Worm (Caenorhabditis elegans) whole organism, L1 larva: Measurements from ENCODE around the gene C02F4.4.

Experiments used
- F16B12.6 ChIP-seq: fragments of 150-350 bp; optimal IDR thresholded peaks from 2 replicates; lab custom pipeline; 2014; ENCODE audit warnings: missing biosample characterization, missing genetic modification characterization
- Y116A8C.19 ChIP-seq: sonication (generic microtip); optimal IDR thresholded peaks from 2 replicates; lab custom pipeline; 2016; ENCODE audit warnings: missing compliant biosample characterization, missing genetic modification characterization, borderline replicate concordance
- aha-1 ChIP-seq: fragments of 150-350 bp; optimal IDR thresholded peaks from 2 replicates; lab custom pipeline; 2014; ENCODE audit warnings: missing biosample characterization, missing genetic modification characterization
- ama-1 ChIP-seq: fragments of 150-350 bp; optimal IDR thresholded peaks from 2 replicates; lab custom pipeline; 2014
- blmp-1 ChIP-seq: fragments of 150-350 bp; optimal IDR thresholded peaks from 2 replicates; lab custom pipeline; 2014; ENCODE audit warnings: missing biosample characterization, missing genetic modification characterization
- ceh-63 ChIP-seq: fragments of 200-800 bp; sonication (Bioruptor generic); optimal IDR thresholded peaks from 2 replicates; lab custom pipeline; 2018; ENCODE audit warnings: mild to moderate bottlenecking, missing genetic modification characterization, missing compliant biosample characterization
- ceh-8 ChIP-seq: fragments of 200-800 bp; sonication (Bioruptor generic); optimal IDR thresholded peaks from 2 replicates; lab custom pipeline; 2018; ENCODE audit warnings: mild to moderate bottlenecking, missing genetic modification characterization, moderate library complexity, missing compliant biosample characterization
- ceh-82 ChIP-seq, 3 experiments: fragments of 150-350 bp in 1 of 3; sonication (generic microtip) in 2 of 3; optimal IDR thresholded peaks; 2 replicates each; lab custom pipeline; 2014 to 2017; ENCODE audit warnings: missing biosample characterization in 3 of 3, missing genetic modification characterization in 3 of 3
- ceh-88 ChIP-seq: fragments of 200-800 bp; sonication (Bioruptor generic); IDR thresholded peaks from 2 replicates; pipeline ENCODE4 v1.3.6; 2022; ENCODE audit warnings: missing genetic modification characterization, missing compliant biosample characterization
- ces-1 ChIP-seq: fragments of 150-350 bp; optimal IDR thresholded peaks from 2 replicates; lab custom pipeline; 2014; ENCODE audit warnings: missing biosample characterization, missing genetic modification reagents, missing genetic modification characterization
- dpl-1 ChIP-seq, 3 experiments: fragments of 150-350 bp in 2 of 3; sonication (generic microtip) in 1 of 3; optimal IDR thresholded peaks; 2 replicates each; lab custom pipeline; 2014 to 2017; ENCODE audit warnings: missing biosample characterization in 3 of 3, missing genetic modification characterization in 3 of 3, missing genetic modification reagents in 3 of 3
- dsc-1 ChIP-seq: sonication (generic microtip); optimal IDR thresholded peaks from 2 replicates; lab custom pipeline; 2016; ENCODE audit warnings: mild to moderate bottlenecking, missing genetic modification characterization, missing compliant biosample characterization
- efl-1 ChIP-seq, 4 experiments: fragments of 150-350 bp; optimal IDR thresholded peaks in 3 of 4; peaks in 1 of 4; 1 replicate in 1 of 4; 2 replicates in 3 of 4; lab custom pipeline; 2014; ENCODE audit warnings: missing biosample characterization in 2 of 4, missing genetic modification characterization in 2 of 4, missing genetic modification reagents in 2 of 4
- efl-3 ChIP-seq: fragments of 200-800 bp; sonication (Bioruptor generic); optimal IDR thresholded peaks from 2 replicates; lab custom pipeline; 2018; ENCODE audit warnings: mild to moderate bottlenecking, missing genetic modification characterization, missing compliant biosample characterization
- egl-13 ChIP-seq: sonication (generic microtip); optimal IDR thresholded peaks from 2 replicates; lab custom pipeline; 2016; ENCODE audit warnings: missing genotype, missing genetic modification reagents, missing genetic modification characterization, missing compliant biosample characterization
- egl-27 ChIP-seq, 2 experiments: fragments of 150-350 bp in 1 of 2; sonication (generic microtip); optimal IDR thresholded peaks; 3 replicates each; lab custom pipeline; 2017 to 2018; ENCODE audit warnings: missing biosample characterization in 2 of 2, missing genetic modification characterization in 2 of 2, missing genetic modification reagents in 2 of 2
- fkh-10 ChIP-seq: sonication (generic microtip); optimal IDR thresholded peaks from 2 replicates; lab custom pipeline; 2017; ENCODE audit warnings: missing biosample characterization, missing genetic modification reagents, missing genetic modification characterization
- fos-1 ChIP-seq: fragments of 150-350 bp; optimal IDR thresholded peaks from 2 replicates; lab custom pipeline; 2014; ENCODE audit warnings: missing biosample characterization, missing genetic modification characterization
- grh-1 ChIP-seq: fragments of 200-800 bp; sonication (Bioruptor generic); IDR thresholded peaks from 2 replicates; pipeline ENCODE4 v1.3.6; 2022; ENCODE audit warnings: missing genetic modification reagents, missing genetic modification characterization, missing compliant biosample characterization
- hpl-2 ChIP-seq: fragments of 150-350 bp; optimal IDR thresholded peaks from 2 replicates; lab custom pipeline; 2014; ENCODE audit warnings: missing biosample characterization, missing genetic modification reagents, missing genetic modification characterization
- lin-35 ChIP-seq, 2 experiments: fragments of 150-350 bp; optimal IDR thresholded peaks; 2 replicates each; lab custom pipeline; 2014; ENCODE audit warnings: missing biosample characterization in 2 of 2, missing genetic modification characterization in 2 of 2, missing genetic modification reagents in 2 of 2
- mab-9 ChIP-seq: fragments of 200-800 bp; sonication (Bioruptor generic); IDR thresholded peaks from 2 replicates; pipeline ENCODE4 v1.3.6; 2022; ENCODE audit warnings: missing genetic modification reagents, missing genetic modification characterization, missing compliant biosample characterization
- mdl-1 ChIP-seq, 2 experiments: fragments of 150-350 bp; optimal IDR thresholded peaks; 2 replicates each; lab custom pipeline; 2014 to 2017; ENCODE audit warnings: missing biosample characterization in 2 of 2, missing genetic modification characterization in 2 of 2, inconsistent platforms in 1 of 2
- nhr-12 ChIP-seq: sonication (generic microtip); optimal IDR thresholded peaks from 2 replicates; lab custom pipeline; 2017; ENCODE audit warnings: missing biosample characterization, missing genetic modification characterization
- nhr-28 ChIP-seq: fragments of 150-350 bp; optimal IDR thresholded peaks from 2 replicates; lab custom pipeline; 2014; ENCODE audit warnings: missing biosample characterization, missing genetic modification characterization
- nhr-47 ChIP-seq: sonication (generic microtip); optimal IDR thresholded peaks from 2 replicates; lab custom pipeline; 2016; ENCODE audit warnings: mild to moderate bottlenecking, missing genetic modification characterization, moderate library complexity, missing compliant biosample characterization
- nhr-71 ChIP-seq: sonication (generic microtip); optimal IDR thresholded peaks from 2 replicates; lab custom pipeline; 2016; ENCODE audit warnings: mild to moderate bottlenecking, missing genetic modification characterization, moderate library complexity, missing compliant biosample characterization
- nhr-76 ChIP-seq: sonication (generic microtip); optimal IDR thresholded peaks from 2 replicates; lab custom pipeline; 2017; ENCODE audit warnings: missing biosample characterization, missing genetic modification characterization
- nhr-77 ChIP-seq: fragments of 150-350 bp; optimal IDR thresholded peaks from 2 replicates; lab custom pipeline; 2014; ENCODE audit warnings: missing biosample characterization, missing genetic modification characterization
- nhr-85 ChIP-seq: sonication (generic microtip); peaks from one replicate; lab custom pipeline; 2016; ENCODE audit warnings: missing genetic modification characterization, inconsistent platforms, missing compliant biosample characterization
- pax-3 ChIP-seq: fragments of 200-800 bp; sonication (Bioruptor generic); optimal IDR thresholded peaks from 2 replicates; lab custom pipeline; 2018; ENCODE audit warnings: mild to moderate bottlenecking, missing genetic modification characterization, moderate library complexity, missing compliant biosample characterization
- rnt-1 ChIP-seq: sonication (generic microtip); optimal IDR thresholded peaks from 2 replicates; lab custom pipeline; 2016; ENCODE audit warnings: mild to moderate bottlenecking, missing genetic modification characterization, moderate library complexity, missing compliant biosample characterization
- skn-1 ChIP-seq: fragments of 150-350 bp; optimal IDR thresholded peaks from 2 replicates; lab custom pipeline; 2014; ENCODE audit warnings: missing biosample characterization, missing genetic modification characterization
- swsn-7 ChIP-seq: sonication (generic microtip); optimal IDR thresholded peaks from 2 replicates; lab custom pipeline; 2016; ENCODE audit warnings: missing genetic modification characterization, missing compliant biosample characterization
- tbx-2 ChIP-seq: sonication (generic microtip); optimal IDR thresholded peaks from 2 replicates; lab custom pipeline; 2016; ENCODE audit warnings: missing genetic modification characterization, missing compliant biosample characterization
- tlp-1 ChIP-seq: fragments of 150-350 bp; optimal IDR thresholded peaks from 2 replicates; lab custom pipeline; 2014; ENCODE audit warnings: missing biosample characterization, missing genetic modification characterization
- unc-30 ChIP-seq: sonication (generic microtip); optimal IDR thresholded peaks from 2 replicates; lab custom pipeline; 2017; ENCODE audit warnings: missing biosample characterization, missing genetic modification characterization
- unc-62 ChIP-seq: fragments of 150-350 bp; optimal IDR thresholded peaks from 2 replicates; lab custom pipeline; 2014; ENCODE audit warnings: missing biosample characterization, missing genetic modification reagents, missing genetic modification characterization
- vab-15 ChIP-seq: sonication (generic microtip); optimal IDR thresholded peaks from 2 replicates; lab custom pipeline; 2017; ENCODE audit warnings: missing genotype, mild to moderate bottlenecking, missing genetic modification characterization, missing compliant biosample characterization
- zag-1 ChIP-seq: fragments of 150-350 bp; optimal IDR thresholded peaks from 2 replicates; lab custom pipeline; 2014; ENCODE audit warnings: missing biosample characterization, missing genetic modification characterization
- zip-4 ChIP-seq: fragments of 200-800 bp; sonication (Bioruptor generic); optimal IDR thresholded peaks from 2 replicates; lab custom pipeline; 2018; ENCODE audit warnings: mild to moderate bottlenecking, missing genetic modification characterization, moderate library complexity, missing compliant biosample characterization
- ztf-11 ChIP-seq, 2 experiments: sonication (generic microtip); optimal IDR thresholded peaks; 2 replicates each; lab custom pipeline; 2016 to 2017; ENCODE audit warnings: missing genetic modification characterization in 2 of 2, missing biosample characterization in 1 of 2, missing compliant biosample characterization in 1 of 2

Gene C02F4.4

DNA sequence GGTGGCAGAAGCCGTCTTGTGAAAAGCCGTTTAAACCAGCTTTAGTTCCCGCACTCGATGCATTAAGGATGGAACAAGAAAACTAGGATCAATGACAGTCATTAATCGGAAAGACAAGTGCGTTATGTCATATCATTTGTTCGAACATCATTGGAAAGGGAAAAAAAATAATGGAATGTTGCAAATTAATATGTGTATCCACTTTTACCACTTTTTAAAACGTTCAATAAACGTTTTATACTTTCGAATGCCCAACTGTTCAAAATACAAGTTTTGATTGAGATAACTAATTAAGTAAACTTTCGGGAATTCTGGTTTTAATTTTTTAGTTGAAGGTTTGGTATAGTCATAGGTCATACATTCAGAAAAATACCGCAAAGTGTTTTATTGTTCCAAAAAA, at the start of gene C02F4.4:
C02F4.4 (minus strand) TSS at position 101 of the 400 bp plus-strand sequence.
- TF ChIP-seq blmp-1 (tag; lab: Kevin White, UChicago) (peak; percentile 15), swsn-7 (tag; lab: Kevin White, UChicago) (no peak)

ce11 chrIV:10564613-10565012, 49.6 kb upstream of the C02F4.4 start:
- TF ChIP-seq skn-1 (tag; lab: Kevin White, UChicago) (no peak), hpl-2 (GFP tag; lab: Kevin White, UChicago) (no peak), vab-15 (no peak), efl-3 (GFP tag; lab: Kevin White, UChicago) (no peak), nhr-71 (tag; lab: Kevin White, UChicago) (no peak), efl-1 (optimal IDR thresholded peaks at IDR 0.05; lab: Kevin White, UChicago) (no peak), efl-1 (GFP tag; optimal IDR thresholded peaks at IDR 0.05 in 1 of 2; lab: Kevin White, UChicago) (no peak), F16B12.6 (tag; lab: Kevin White, UChicago) (no peak), tbx-2 (tag; lab: Kevin White, UChicago) (no peak), grh-1 (GFP tag; lab: Robert Waterston, UW) (no peak), blmp-1 (tag; lab: Kevin White, UChicago) (no peak), egl-13 (tag; lab: Kevin White, UChicago) (no peak), ceh-63 (GFP tag; lab: Kevin White, UChicago) (no peak), mdl-1 (tag; optimal IDR thresholded peaks at IDR 0.05; lab: Kevin White, UChicago) (no peak), dsc-1 (tag; lab: Kevin White, UChicago) (no peak), lin-35 (GFP tag; optimal IDR thresholded peaks at IDR 0.05; lab: Kevin White, UChicago) (no peak), zag-1 (no peak), aha-1 (tag; lab: Kevin White, UChicago) (no peak), ces-1 (GFP tag; lab: Kevin White, UChicago) (no peak), unc-30 (tag; lab: Kevin White, UChicago) (no peak)

ce11 chrIV:10561605-10562004, 46.6 kb upstream of the C02F4.4 start, which contains the start of gene him-8:
Gene him-8, plus strand, starts transcription at chrIV:10561905.
- TF ChIP-seq nhr-12 (tag; lab: Kevin White, UChicago) (no peak), nhr-28 (tag; lab: Kevin White, UChicago) (no peak), rnt-1 (tag; lab: Kevin White, UChicago) (no peak), unc-30 (tag; lab: Kevin White, UChicago) (no peak), ceh-88 (GFP tag; lab: Robert Waterston, UW) (no peak), dpl-1 (GFP tag; optimal IDR thresholded peaks at IDR 0.05; lab: Kevin White, UChicago) (no peak), unc-62 (GFP tag; lab: Kevin White, UChicago) (no peak), ceh-8 (GFP tag; lab: Kevin White, UChicago) (no peak), ztf-11 (tag; optimal IDR thresholded peaks at IDR 0.05; lab: Kevin White, UChicago) (no peak), efl-1 (optimal IDR thresholded peaks at IDR 0.05; lab: Kevin White, UChicago) (no peak), efl-1 (GFP tag; optimal IDR thresholded peaks at IDR 0.05 in 1 of 2; lab: Kevin White, UChicago) (no peak), ceh-82 (tag; optimal IDR thresholded peaks at IDR 0.05; lab: Kevin White, UChicago) (no peak), zip-4 (no peak), ama-1 (lab: Kevin White, UChicago) (no peak), egl-13 (tag; lab: Kevin White, UChicago) (no peak), nhr-76 (tag; lab: Kevin White, UChicago) (no peak), Y116A8C.19 (tag; lab: Kevin White, UChicago) (no peak), nhr-47 (tag; lab: Kevin White, UChicago) (no peak), efl-3 (GFP tag; lab: Kevin White, UChicago) (no peak), fos-1 (tag; lab: Kevin White, UChicago) (no peak)

ce11 chrIV:10558415-10558814, 43.4 kb upstream of the C02F4.4 start, which contains the start of gene zim-3:
Gene zim-3, plus strand, starts transcription at chrIV:10558715.
- TF ChIP-seq egl-27 (tag; optimal IDR thresholded peaks at IDR 0.05; lab: Kevin White, UChicago): no peak
- no peak for TF ChIP-seq nhr-85 (tag; lab: Kevin White, UChicago)
- no peak for TF ChIP-seq pax-3 (tag; lab: Kevin White, UChicago)
- TF ChIP-seq fkh-10 (GFP tag; lab: Kevin White, UChicago): no peak
- TF ChIP-seq ceh-82 (tag; optimal IDR thresholded peaks at IDR 0.05; lab: Kevin White, UChicago): no peak
- TF ChIP-seq ztf-11 (tag; optimal IDR thresholded peaks at IDR 0.05; lab: Kevin White, UChicago): no peak
- TF ChIP-seq mab-9 (GFP tag; lab: Robert Waterston, UW): no peak
- no peak for TF ChIP-seq efl-1 (optimal IDR thresholded peaks at IDR 0.05; lab: Kevin White, UChicago)
- no peak for TF ChIP-seq efl-1 (GFP tag; optimal IDR thresholded peaks at IDR 0.05 in 1 of 2; lab: Kevin White, UChicago)
- TF ChIP-seq grh-1 (GFP tag; lab: Robert Waterston, UW): no peak
- TF ChIP-seq nhr-77: no peak
- TF ChIP-seq vab-15: no peak
- no peak for TF ChIP-seq tlp-1 (tag; lab: Kevin White, UChicago)
- no peak for TF ChIP-seq tbx-2 (tag; lab: Kevin White, UChicago)
